Fruit fly (Drosophila melanogaster) whole organism: Measurements from ENCODE around the gene CG6013.

Experiments used
- Dll ChIP-seq: fragments of >200 bp; optimal IDR thresholded peaks from 2 replicates; lab custom pipeline; 2017
- usp ChIP-seq: fragments of >200 bp; optimal IDR thresholded peaks from 2 replicates; lab custom pipeline; 2017; ENCODE audit warnings: missing biosample characterization, missing genetic modification characterization, mixed read lengths

- TF ChIP-seq Dll: no peak
- TF ChIP-seq usp: no peak
Observed at dm6 chr3R:19054839-19055238, 23.5 kb downstream of the CG6013 start.
